Worm (Caenorhabditis elegans) whole organism, L4 larva: Measurements from ENCODE around the gene F29A7.6.

Experiments used
- ama-1 ChIP-seq: fragments of 150-350 bp; optimal IDR thresholded peaks from 2 replicates; lab custom pipeline; 2014; ENCODE audit warnings: inconsistent platforms, mixed read lengths
- ceh-32 ChIP-seq: sonication (generic microtip); optimal IDR thresholded peaks from 2 replicates; lab custom pipeline; 2016; ENCODE audit warnings: mild to moderate bottlenecking, missing genetic modification characterization, missing compliant biosample characterization; ENCODE audit not compliant: poor library complexity
- ceh-82 ChIP-seq: sonication (generic microtip); optimal IDR thresholded peaks from 2 replicates; lab custom pipeline; 2017; ENCODE audit warnings: missing biosample characterization, missing genetic modification characterization
- dmd-9 ChIP-seq: fragments of 200-800 bp; sonication (Bioruptor generic); IDR thresholded peaks from 2 replicates; pipeline ENCODE4 v1.3.6; 2022; ENCODE audit warnings: missing genetic modification reagents, missing genetic modification characterization, missing compliant biosample characterization
- nhr-10 ChIP-seq: fragments of 150-350 bp; optimal IDR thresholded peaks from 2 replicates; lab custom pipeline; 2014; ENCODE audit warnings: missing biosample characterization, missing genetic modification characterization
- nhr-11 ChIP-seq: fragments of 150-350 bp; optimal IDR thresholded peaks from 2 replicates; lab custom pipeline; 2014; ENCODE audit warnings: missing biosample characterization, missing genetic modification characterization
- nhr-25 ChIP-seq: sonication (generic microtip); optimal IDR thresholded peaks from 2 replicates; lab custom pipeline; 2017; ENCODE audit warnings: missing genetic modification characterization, mild to moderate bottlenecking, missing compliant biosample characterization, antibody characterized with exemption, moderate library complexity, borderline replicate concordance; ENCODE audit not compliant: insufficient read depth
- unc-62 ChIP-seq, 3 experiments: fragments of 150-350 bp in 1 of 3; sonication (generic microtip); optimal IDR thresholded peaks in 2 of 3; peaks in 1 of 3; 1 replicate in 1 of 3; 2 replicates in 2 of 3; lab custom pipeline; 2014 to 2017; ENCODE audit warnings: missing biosample characterization in 3 of 3, missing genetic modification characterization in 3 of 3, missing genetic modification reagents in 3 of 3, missing genotype in 1 of 3
- zag-1 ChIP-seq: fragments of 150-350 bp; optimal IDR thresholded peaks from 2 replicates; lab custom pipeline; 2014; ENCODE audit warnings: missing biosample characterization, missing genetic modification characterization
- ztf-11 ChIP-seq: fragments of 150-350 bp; optimal IDR thresholded peaks from 2 replicates; lab custom pipeline; 2014; ENCODE audit warnings: missing biosample characterization, missing genetic modification characterization

ce11 chrII:2787849-2788248 is 35.4 kb upstream of the F29A7.6 start:
- TF ChIP-seq ama-1 (no peak), nhr-10 (no peak), ceh-82 (tag; lab: Kevin White, UChicago) (no peak), nhr-11 (tag; lab: Kevin White, UChicago) (no peak), ceh-32 (tag; lab: Kevin White, UChicago) (no peak), zag-1 (no peak), nhr-25 (tag; lab: Kevin White, UChicago) (no peak), ztf-11 (tag; lab: Kevin White, UChicago) (no peak), dmd-9 (GFP tag; lab: Robert Waterston, UW) (no peak), unc-62 (GFP tag; optimal IDR thresholded peaks at IDR 0.05 in 1 of 2; lab: Kevin White, UChicago) (peak in 1 of 2 experiments; percentile 81), unc-62 (tag; optimal IDR thresholded peaks at IDR 0.05; lab: Kevin White, UChicago) (no peak)
